Worm (Caenorhabditis elegans) whole organism, midembryonic: ENCODE results near the gene H32C10.1.

Experiments used
- T22C8.4 ChIP-seq: fragments of 200-800 bp; sonication (Bioruptor generic); IDR thresholded peaks from 2 replicates; pipeline ENCODE4 v1.3.6; 2022; ENCODE audit warnings: missing genetic modification characterization, missing compliant biosample characterization
- cog-1 ChIP-seq: sonication (generic microtip); optimal IDR thresholded peaks from 2 replicates; lab custom pipeline; 2016; ENCODE audit warnings: missing genetic modification characterization, missing compliant biosample characterization
- flt-1 ChIP-seq: fragments of 200-800 bp; sonication (Bioruptor generic); IDR thresholded peaks from 2 replicates; pipeline ENCODE4 v1.3.6; 2022; ENCODE audit warnings: missing genetic modification characterization, missing compliant biosample characterization
- klf-2 ChIP-seq: fragments of 200-800 bp; sonication (Bioruptor generic); conservative IDR thresholded peaks from 2 replicates; pipeline ENCODE4 v1.3.6; 2022; ENCODE audit warnings: missing genetic modification reagents, missing genetic modification characterization, missing compliant biosample characterization
- med-1 ChIP-seq: sonication (generic microtip); optimal IDR thresholded peaks from 2 replicates; lab custom pipeline; 2017; ENCODE audit warnings: missing genetic modification characterization, mild to moderate bottlenecking, missing compliant biosample characterization, antibody characterized with exemption, missing genetic modification reagents; ENCODE audit not compliant: insufficient read depth
- ref-1 ChIP-seq: fragments of 200-800 bp; sonication (Bioruptor generic); conservative IDR thresholded peaks from 2 replicates; pipeline ENCODE4 v1.3.6; 2022; ENCODE audit warnings: missing genetic modification reagents, missing genetic modification characterization, missing compliant biosample characterization
- tab-1 ChIP-seq: fragments of 200-800 bp; sonication (Bioruptor generic); IDR thresholded peaks from 2 replicates; pipeline ENCODE4 v1.3.6; 2022; ENCODE audit warnings: missing genetic modification characterization, missing compliant biosample characterization
- ztf-23 ChIP-seq: fragments of 200-800 bp; sonication (Bioruptor generic); IDR thresholded peaks from 2 replicates; pipeline ENCODE4 v1.3.6; 2022; ENCODE audit warnings: missing genetic modification reagents, missing genetic modification characterization, missing compliant biosample characterization
- ztf-29 ChIP-seq: fragments of 200-800 bp; sonication (Bioruptor generic); IDR thresholded peaks from 2 replicates; pipeline ENCODE4 v1.3.6; 2022; ENCODE audit warnings: missing genetic modification reagents, missing genetic modification characterization, missing compliant biosample characterization

H32C10.1 gene

ce11 chrIV:5979818-5980217, 45.7 kb downstream of the H32C10.1 start:
- TF ChIP-seq ztf-29 (no peak), med-1 (GFP tag; lab: Kevin White, UChicago) (no peak), cog-1 (tag; lab: Kevin White, UChicago) (no peak), klf-2 (GFP tag; lab: Robert Waterston, UW) (no peak), ztf-23 (GFP tag; lab: Robert Waterston, UW) (no peak), T22C8.4 (no peak), ref-1 (no peak), tab-1 (GFP tag; lab: Robert Waterston, UW) (no peak), flt-1 (no peak)

ce11 chrIV:5983191-5983590, 49.0 kb downstream of the H32C10.1 start:
- TF ChIP-seq T22C8.4 (no peak), cog-1 (tag; lab: Kevin White, UChicago) (no peak), klf-2 (GFP tag; lab: Robert Waterston, UW) (no peak), ztf-23 (GFP tag; lab: Robert Waterston, UW) (no peak), med-1 (GFP tag; lab: Kevin White, UChicago) (no peak), ref-1 (no peak), ztf-29 (no peak), flt-1 (no peak), tab-1 (GFP tag; lab: Robert Waterston, UW) (no peak)

- TF ChIP-seq flt-1 (no peak), med-1 (GFP tag; lab: Kevin White, UChicago) (no peak), T22C8.4 (no peak)
These were observed 51.3 kb downstream of the H32C10.1 start for ce11 chrIV:5985422-5985821.

- no peak for TF ChIP-seq klf-2 (GFP tag; lab: Robert Waterston, UW)
- TF ChIP-seq med-1 (GFP tag; lab: Kevin White, UChicago), result no peak
- no peak for TF ChIP-seq T22C8.4
These were observed 51.7 kb downstream of the H32C10.1 start for ce11 chrIV:5985823-5986222.

ce11 chrIV:5986829-5987228, 52.7 kb downstream of the H32C10.1 start:
- no peak for TF ChIP-seq cog-1 (tag; lab: Kevin White, UChicago)
